Fruit fly (Drosophila melanogaster) whole organism, embryonic: ENCODE measurements around the gene nxf2.
A peak's percentile ranks its signal among the peaks of the same experiment; 100 is the strongest.

Source experiments
- ATbp ChIP-seq: fragments of 200-800 bp; sonication (Bioruptor generic); optimal IDR thresholded peaks from 2 replicates; lab custom pipeline; 2017; ENCODE audit warnings: missing biosample characterization, mild to moderate bottlenecking, missing genetic modification characterization, missing genetic modification reagents
- BtbVII ChIP-seq: fragments of 200-800 bp; sonication (Bioruptor generic); optimal IDR thresholded peaks from 3 replicates; lab custom pipeline; 2017; ENCODE audit warnings: missing biosample characterization, mild to moderate bottlenecking, missing genetic modification characterization
- CG10267 ChIP-seq: fragments of 200-800 bp; sonication (Bioruptor generic); optimal IDR thresholded peaks from 2 replicates; lab custom pipeline; 2018; ENCODE audit warnings: missing biosample characterization, mild to moderate bottlenecking, missing genetic modification characterization, moderate library complexity
- CG10462 ChIP-seq: fragments of 200-800 bp; sonication (Bioruptor generic); optimal IDR thresholded peaks from 2 replicates; lab custom pipeline; 2016; ENCODE audit warnings: missing biosample characterization, missing genetic modification characterization
- CG11085 ChIP-seq: fragments of 200-800 bp; sonication (Bioruptor generic); IDR thresholded peaks from 2 replicates; pipeline ENCODE4 v1.3.6; 2022; ENCODE audit warnings: missing biosample characterization, missing genetic modification characterization
- CG13775 ChIP-seq: fragments of 200-800 bp; sonication (Bioruptor generic); optimal IDR thresholded peaks from 3 replicates; lab custom pipeline; 2017; ENCODE audit warnings: missing biosample characterization, mild to moderate bottlenecking, missing genetic modification characterization
- CG14710 ChIP-seq: fragments of 200-800 bp; sonication (Bioruptor generic); optimal IDR thresholded peaks from 3 replicates; lab custom pipeline; 2019; ENCODE audit warnings: missing biosample characterization, mild to moderate bottlenecking, missing genetic modification characterization, moderate library complexity
- CG15696 ChIP-seq: fragments of 200-800 bp; sonication (Bioruptor generic); optimal IDR thresholded peaks from 2 replicates; lab custom pipeline; 2019; ENCODE audit warnings: missing biosample characterization, mild to moderate bottlenecking, missing genetic modification characterization, moderate library complexity
- CG16863 ChIP-seq: fragments of 200-800 bp; sonication (Bioruptor generic); optimal IDR thresholded peaks from 3 replicates; lab custom pipeline; 2016; ENCODE audit warnings: missing biosample characterization, missing genetic modification characterization
- CG2875 ChIP-seq: fragments of 200-800 bp; sonication (Bioruptor generic); optimal IDR thresholded peaks from 2 replicates; lab custom pipeline; 2017; ENCODE audit warnings: missing biosample characterization, mild to moderate bottlenecking, missing genetic modification characterization, missing genetic modification reagents
- CG31224 ChIP-seq: fragments of 200-800 bp; sonication (Bioruptor generic); IDR thresholded peaks from 2 replicates; pipeline ENCODE4 v1.3.6; 2022; ENCODE audit warnings: missing biosample characterization, missing genetic modification characterization
- CG4707 ChIP-seq: fragments of 200-800 bp; sonication (Bioruptor generic); optimal IDR thresholded peaks from 2 replicates; lab custom pipeline; 2018; ENCODE audit warnings: missing biosample characterization, mild to moderate bottlenecking, missing genetic modification characterization, moderate library complexity
- E2f2 ChIP-seq: fragments of 200-800 bp; sonication (Bioruptor generic); IDR thresholded peaks from 2 replicates; pipeline ENCODE4 v1.3.6; 2022; ENCODE audit warnings: missing biosample characterization, missing genetic modification characterization
- Eip74EF ChIP-seq, 2 experiments: fragments of 200-800 bp in 1 of 2; fragments of >200 bp in 1 of 2; sonication (Bioruptor generic) in 1 of 2; optimal IDR thresholded peaks; 2 replicates each; lab custom pipeline; 2017 to 2019; ENCODE audit warnings: missing biosample characterization in 2 of 2, missing genetic modification characterization in 2 of 2, mild to moderate bottlenecking in 1 of 2, moderate library complexity in 1 of 2
- Ets97D ChIP-seq: fragments of 200-800 bp; sonication (Bioruptor generic); optimal IDR thresholded peaks from 3 replicates; lab custom pipeline; 2016; ENCODE audit warnings: missing biosample characterization, missing genetic modification characterization
- Hand ChIP-seq: fragments of 200-800 bp; sonication (Bioruptor generic); optimal IDR thresholded peaks from 2 replicates; lab custom pipeline; 2017; ENCODE audit warnings: mild to moderate bottlenecking, missing biosample characterization, missing genetic modification reagents, missing genetic modification characterization
- Hr51 ChIP-seq, 2 experiments: fragments of 200-800 bp; sonication (Bioruptor generic); optimal IDR thresholded peaks; 2 replicates in 1 of 2; 3 replicates in 1 of 2; lab custom pipeline; 2016 to 2018; ENCODE audit warnings: missing biosample characterization in 2 of 2, missing genetic modification characterization in 2 of 2, mild to moderate bottlenecking in 1 of 2, moderate library complexity in 1 of 2
- Lhr ChIP-seq: fragments of 200-800 bp; sonication (Bioruptor generic); optimal IDR thresholded peaks from 3 replicates; lab custom pipeline; 2017; ENCODE audit warnings: mild to moderate bottlenecking, missing biosample characterization, missing genetic modification reagents, missing genetic modification characterization
- Max ChIP-seq: fragments of 200-800 bp; sonication (Bioruptor generic); optimal IDR thresholded peaks from 2 replicates; lab custom pipeline; 2016; ENCODE audit warnings: missing biosample characterization, mild to moderate bottlenecking, missing genetic modification characterization
- Meics ChIP-seq: fragments of 200-800 bp; sonication (Bioruptor generic); optimal IDR thresholded peaks from 2 replicates; lab custom pipeline; 2017; ENCODE audit warnings: missing biosample characterization, mild to moderate bottlenecking, missing genetic modification characterization
- Mes4 ChIP-seq: fragments of 200-800 bp; sonication (Bioruptor generic); optimal IDR thresholded peaks from 2 replicates; lab custom pipeline; 2016; ENCODE audit warnings: missing biosample characterization, missing genetic modification characterization
- NC2α ChIP-seq: fragments of 200-800 bp; sonication (Bioruptor generic); optimal IDR thresholded peaks from 2 replicates; lab custom pipeline; 2016; ENCODE audit warnings: missing biosample characterization, missing genetic modification characterization
- NFAT ChIP-seq: fragments of 200-800 bp; sonication (Bioruptor generic); IDR thresholded peaks from 2 replicates; pipeline ENCODE4 v1.3.6; 2022; ENCODE audit warnings: missing biosample characterization, missing genetic modification characterization
- NK7.1 ChIP-seq: fragments of 200-800 bp; sonication (Bioruptor generic); optimal IDR thresholded peaks from 3 replicates; lab custom pipeline; 2016; ENCODE audit warnings: missing biosample characterization, missing genetic modification characterization
- Optix ChIP-seq: fragments of 200-800 bp; sonication (Bioruptor generic); IDR thresholded peaks from 3 replicates; pipeline ENCODE4 v1.3.6; 2022; ENCODE audit warnings: missing biosample characterization, missing genetic modification characterization
- Side ChIP-seq: fragments of 200-800 bp; sonication (Bioruptor generic); optimal IDR thresholded peaks from 2 replicates; lab custom pipeline; 2016; ENCODE audit warnings: missing biosample characterization, missing genetic modification characterization
- bsh ChIP-seq, 2 experiments: fragments of 200-800 bp; sonication (Bioruptor generic); optimal IDR thresholded peaks; 2 replicates each; lab custom pipeline; 2017 to 2018; ENCODE audit warnings: mild to moderate bottlenecking in 2 of 2, missing biosample characterization in 2 of 2, missing genetic modification characterization in 2 of 2, moderate library complexity in 1 of 2
- corto ChIP-seq: fragments of 200-800 bp; sonication (Bioruptor generic); optimal IDR thresholded peaks from 2 replicates; lab custom pipeline; 2016; ENCODE audit warnings: missing biosample characterization, mild to moderate bottlenecking, missing genetic modification characterization, moderate library complexity
- esg ChIP-seq: fragments of 200-800 bp; sonication (Bioruptor generic); conservative IDR thresholded peaks from 2 replicates; pipeline ENCODE4 v1.3.6; 2022; ENCODE audit warnings: missing biosample characterization, missing genetic modification characterization
- fd102C ChIP-seq: fragments of 200-800 bp; sonication (Bioruptor generic); optimal IDR thresholded peaks from 2 replicates; lab custom pipeline; 2018; ENCODE audit warnings: missing biosample characterization, mild to moderate bottlenecking, missing genetic modification characterization, moderate library complexity
- fd64A ChIP-seq: fragments of 200-800 bp; sonication (Bioruptor generic); optimal IDR thresholded peaks from 3 replicates; lab custom pipeline; 2018; ENCODE audit warnings: missing biosample characterization, mild to moderate bottlenecking, missing genetic modification characterization
- fu2 ChIP-seq: fragments of 200-800 bp; sonication (Bioruptor generic); optimal IDR thresholded peaks from 2 replicates; lab custom pipeline; 2016; ENCODE audit warnings: missing biosample characterization, missing genetic modification characterization
- gt ChIP-seq: fragments of 200-800 bp; sonication (Bioruptor generic); IDR thresholded peaks from 2 replicates; pipeline ENCODE4 v1.3.6; 2022; ENCODE audit warnings: missing biosample characterization, missing genetic modification characterization
- h ChIP-seq: fragments of >200 bp; optimal IDR thresholded peaks from 2 replicates; lab custom pipeline; 2017
- inv ChIP-seq: fragments of 200-800 bp; sonication (Bioruptor generic); IDR thresholded peaks from 2 replicates; pipeline ENCODE4 v1.3.6; 2022; ENCODE audit warnings: missing biosample characterization, missing genetic modification characterization; ENCODE audit not compliant: partially characterized antibody
- nmo ChIP-seq: fragments of 200-800 bp; sonication (Bioruptor generic); optimal IDR thresholded peaks from 2 replicates; lab custom pipeline; 2018; ENCODE audit warnings: missing biosample characterization, mild to moderate bottlenecking, missing genetic modification characterization, moderate library complexity
- oc ChIP-seq: fragments of 200-800 bp; sonication (Bioruptor generic); optimal IDR thresholded peaks from 2 replicates; lab custom pipeline; 2018; ENCODE audit warnings: missing biosample characterization, mild to moderate bottlenecking, missing genetic modification characterization, moderate library complexity
- pb ChIP-seq: fragments of 200-800 bp; sonication (Bioruptor generic); optimal IDR thresholded peaks from 3 replicates; lab custom pipeline; 2016; ENCODE audit warnings: missing biosample characterization, missing genetic modification characterization
- phol ChIP-seq: fragments of 200-800 bp; sonication (Bioruptor generic); optimal IDR thresholded peaks from 3 replicates; lab custom pipeline; 2018; ENCODE audit warnings: missing biosample characterization, mild to moderate bottlenecking, missing genetic modification characterization, moderate library complexity
- psq ChIP-seq: fragments of 200-800 bp; sonication (Bioruptor generic); optimal IDR thresholded peaks from 2 replicates; lab custom pipeline; 2017; ENCODE audit warnings: missing biosample characterization, missing genetic modification characterization
- pzg ChIP-seq: fragments of 200-800 bp; sonication (Bioruptor generic); optimal IDR thresholded peaks from 3 replicates; lab custom pipeline; 2018; ENCODE audit warnings: missing biosample characterization, mild to moderate bottlenecking, missing genetic modification characterization, moderate library complexity
- ro ChIP-seq: fragments of 200-800 bp; sonication (Bioruptor generic); IDR thresholded peaks from 2 replicates; pipeline ENCODE4 v1.3.6; 2022; ENCODE audit warnings: missing biosample characterization, missing genetic modification characterization
- row ChIP-seq: fragments of 200-800 bp; sonication (Bioruptor generic); IDR thresholded peaks from 3 replicates; pipeline ENCODE4 v1.3.6; 2022; ENCODE audit warnings: missing biosample characterization, missing genetic modification characterization
- salm ChIP-seq: fragments of 200-800 bp; sonication (Bioruptor generic); optimal IDR thresholded peaks from 2 replicates; lab custom pipeline; 2018; ENCODE audit warnings: missing biosample characterization, mild to moderate bottlenecking, missing genetic modification characterization
- sd ChIP-seq: fragments of 200-800 bp; sonication (Bioruptor generic); optimal IDR thresholded peaks from 3 replicates; lab custom pipeline; 2018; ENCODE audit warnings: missing biosample characterization, mild to moderate bottlenecking, missing genetic modification characterization, moderate library complexity
- sima ChIP-seq: fragments of 200-800 bp; sonication (Bioruptor generic); optimal IDR thresholded peaks from 2 replicates; lab custom pipeline; 2016; ENCODE audit warnings: missing biosample characterization, missing genetic modification characterization
- tap ChIP-seq: fragments of 200-800 bp; optimal IDR thresholded peaks from 3 replicates; lab custom pipeline; 2019; ENCODE audit warnings: missing biosample characterization, mild to moderate bottlenecking, missing genetic modification characterization, moderate library complexity
- tll ChIP-seq, 2 experiments: fragments of 200-800 bp in 1 of 2; fragments of >200 bp in 1 of 2; sonication (Bioruptor generic) in 1 of 2; optimal IDR thresholded peaks; 2 replicates each; lab custom pipeline; 2017 to 2019; ENCODE audit warnings: missing biosample characterization in 2 of 2, missing genetic modification characterization in 2 of 2, mild to moderate bottlenecking in 1 of 2, moderate library complexity in 1 of 2
- unpg ChIP-seq: fragments of 200-800 bp; sonication (Bioruptor generic); optimal IDR thresholded peaks from 3 replicates; lab custom pipeline; 2018; ENCODE audit warnings: missing biosample characterization, mild to moderate bottlenecking, missing genetic modification characterization, moderate library complexity

Gene nxf2

dm6 chr3L:16571014-16571738, 8.9 kb downstream of the nxf2 start (continued):
- TF ChIP-seq CG15696 (tag; lab: Kevin White, UChicago) (no peak), psq (GFP tag; lab: Kevin White, UChicago) (no peak), Lhr (no peak), row (peak; percentile 75), CG16863 (GFP tag; lab: Kevin White, UChicago) (peak; percentile 28), Meics (GFP tag; lab: Kevin White, UChicago) (peak; percentile 72), CG11085 (GFP tag; lab: Robert Waterston, UW) (no peak), Optix (GFP tag; lab: Robert Waterston, UW) (no peak), unpg (GFP tag; lab: Kevin White, UChicago) (peak; percentile 65), tap (tag; lab: Kevin White, UChicago) (no peak), h (lab: Kevin White, UChicago) (no peak), CG2875 (GFP tag; lab: Kevin White, UChicago) (no peak), CG10267 (tag; lab: Kevin White, UChicago) (peak; percentile 34), inv (GFP tag; lab: Robert Waterston, UW) (no peak), sima (GFP tag; lab: Kevin White, UChicago) (no peak), fd102C (GFP tag; lab: Kevin White, UChicago) (no peak), Side (GFP tag; lab: Kevin White, UChicago) (peak; percentile 22), gt (GFP tag; lab: Robert Waterston, UW) (no peak), Hr51 (GFP tag; optimal IDR thresholded peaks at IDR 0.05; lab: Kevin White, UChicago) (peak; percentile 33 to 65), ATbp (GFP tag; lab: Kevin White, UChicago) (no peak), pb (no peak), fd64A (GFP tag; lab: Kevin White, UChicago) (no peak), CG14710 (tag; lab: Kevin White, UChicago) (peak; percentile 8), CG31224 (GFP tag; lab: Robert Waterston, UW) (peak; percentile 15; the same call in 1 of the 2 replicates), CG4707 (no peak), tll (GFP tag; optimal IDR thresholded peaks at IDR 0.05; lab: Kevin White, UChicago) (no peak), Ets97D (GFP tag; lab: Kevin White, UChicago) (no peak), E2f2 (peak; percentile 43), CG10462 (GFP tag; lab: Kevin White, UChicago) (no peak), Max (GFP tag; lab: Kevin White, UChicago) (peak; percentile 28), bsh (GFP tag; optimal IDR thresholded peaks at IDR 0.05; lab: Kevin White, UChicago) (peak in 1 of 2 experiments; percentile 47), Hand (GFP tag; lab: Kevin White, UChicago) (no peak), phol (peak; percentile 47), CG13775 (GFP tag; lab: Kevin White, UChicago) (peak; percentile 42), ro (GFP tag; lab: Robert Waterston, UW) (no peak), Mes4 (GFP tag; lab: Kevin White, UChicago) (no peak), corto (GFP tag; lab: Kevin White, UChicago) (no peak), NFAT (GFP tag; lab: Robert Waterston, UW) (no peak), NC2α (GFP tag; lab: Kevin White, UChicago) (no peak), sd (tag; lab: Kevin White, UChicago) (peak; percentile 20), nmo (peak; percentile 39), NK7.1 (GFP tag; lab: Kevin White, UChicago) (no peak), oc (tag; lab: Kevin White, UChicago) (no peak), salm (tag; lab: Kevin White, UChicago) (no peak), BtbVII (GFP tag; lab: Kevin White, UChicago) (peak; percentile 39), pzg (no peak), esg (GFP tag; lab: Robert Waterston, UW) (peak; percentile 47), fu2 (no peak), Eip74EF (GFP tag; optimal IDR thresholded peaks at IDR 0.05; lab: Kevin White, UChicago) (no peak)
